Fruit fly (Drosophila melanogaster) whole organism, wandering third instar larva: ENCODE measurements around the gene Nmd3.

Source experiments
- dmrt93B ChIP-seq: fragments of 200-800 bp; sonication (Bioruptor generic); optimal IDR thresholded peaks from 2 replicates; lab custom pipeline; 2018; ENCODE audit warnings: missing biosample characterization, mild to moderate bottlenecking, missing genetic modification characterization
- psq ChIP-seq: fragments of 200-800 bp; sonication (Bioruptor generic); optimal IDR thresholded peaks from 3 replicates; lab custom pipeline; 2017; ENCODE audit warnings: missing biosample characterization, mild to moderate bottlenecking, missing genetic modification characterization, moderate library complexity

- TF ChIP-seq dmrt93B (GFP tag; lab: Kevin White, UChicago) (no peak), psq (GFP tag; lab: Kevin White, UChicago) (no peak)
These were observed 9.3 kb upstream of the Nmd3 start, which contains the start of gene CG14053 for dm6 chrX:2193809-2194207.
